Fruit fly (Drosophila melanogaster): ENCODE results near the gene Nepl6.

The Nepl6 gene

dm6 chr2L:6337843-6338366 lies 47.4 kb downstream of the Nepl6 start (continued):
- TF ChIP-seq grau (tag; optimal IDR thresholded peaks at IDR 0.05) (no peak), HLH4C (GFP tag; IDR thresholded peaks at IDR 0.05; ENCODE audit: partially characterized antibody) (no peak), Hsf (GFP tag; optimal IDR thresholded peaks at IDR 0.05) (no peak), Sry-β (GFP tag; optimal IDR thresholded peaks at IDR 0.05) (peak; percentile 89), row (GFP tag; IDR thresholded peaks at IDR 0.05) (peak; percentile 37; the same call in 1 of the 3 replicates), CG17328 (GFP tag; IDR thresholded peaks at IDR 0.05) (0 out of 2 replicates have a peak, but pooled peaks have one; percentile 14), hth (optimal IDR thresholded peaks at IDR 0.05) (no peak), toy (GFP tag; IDR thresholded peaks at IDR 0.05) (no peak), sima (GFP tag; optimal IDR thresholded peaks at IDR 0.05) (no peak), CG2116 (GFP tag; optimal IDR thresholded peaks at IDR 0.05) (no peak), ara (GFP tag; IDR thresholded peaks at IDR 0.05) (no peak), Atf6 (GFP tag; IDR thresholded peaks at IDR 0.05) (no peak), en (GFP tag; optimal IDR thresholded peaks at IDR 0.05) (no peak), CG6854 (GFP tag; optimal IDR thresholded peaks at IDR 0.05) (no peak), CG11560 (tag; IDR thresholded peaks at IDR 0.05) (no peak), z (GFP tag; IDR thresholded peaks at IDR 0.05) (no peak), dm (GFP tag; optimal IDR thresholded peaks at IDR 0.05) (no peak), dimm (GFP tag; IDR thresholded peaks at IDR 0.05) (no peak), vvl (GFP tag; IDR thresholded peaks at IDR 0.05) (no peak), knrl (GFP tag; IDR thresholded peaks at IDR 0.05; ENCODE audit: partially characterized antibody) (no peak), CG17359 (tag; optimal IDR thresholded peaks at IDR 0.05) (no peak), CG11398 (GFP tag; optimal IDR thresholded peaks at IDR 0.05) (no peak), Ssrp (tag; optimal IDR thresholded peaks at IDR 0.05) (no peak), bbx (GFP tag; IDR thresholded peaks at IDR 0.05; ENCODE audit: partially characterized antibody) (no peak; the same call in 1 of the 2 replicates), sug (tag; optimal IDR thresholded peaks at IDR 0.05) (no peak), hb (GFP tag; IDR thresholded peaks at IDR 0.05; ENCODE audit: partially characterized antibody) (no peak), yki (optimal IDR thresholded peaks at IDR 0.05) (no peak), stwl (tag; optimal IDR thresholded peaks at IDR 0.05) (no peak), tap (tag; optimal IDR thresholded peaks at IDR 0.05) (no peak), Hr3 (GFP tag; optimal IDR thresholded peaks at IDR 0.05) (no peak), CG2129 (GFP tag; IDR thresholded peaks at IDR 0.05; ENCODE audit: partially characterized antibody) (no peak), CG6791 (GFP tag; IDR thresholded peaks at IDR 0.05; ENCODE audit: partially characterized antibody) (no peak), CG17186 (GFP tag; optimal IDR thresholded peaks at IDR 0.05) (no peak), al (GFP tag; IDR thresholded peaks at IDR 0.05) (no peak), CG8089 (GFP tag; optimal IDR thresholded peaks at IDR 0.05) (no peak), corto (GFP tag; optimal IDR thresholded peaks at IDR 0.05) (no peak), CG15601 (tag; optimal IDR thresholded peaks at IDR 0.05) (no peak), Nf-YB (GFP tag; optimal IDR thresholded peaks at IDR 0.05) (no peak), ranshi (GFP tag; IDR thresholded peaks at IDR 0.05) (no peak), fd96Cb (tag; optimal IDR thresholded peaks at IDR 0.05) (no peak), D (optimal IDR thresholded peaks at IDR 0.05) (peak; percentile 80), D (GFP tag; optimal IDR thresholded peaks at IDR 0.05) (no peak), Awh (GFP tag; IDR thresholded peaks at IDR 0.05) (no peak), Elba2 (GFP tag; optimal IDR thresholded peaks at IDR 0.05) (peak; percentile 81), YL-1 (GFP tag; optimal IDR thresholded peaks at IDR 0.05) (no peak), bigmax (GFP tag; optimal IDR thresholded peaks at IDR 0.05) (no peak), HLH54F (GFP tag; optimal IDR thresholded peaks at IDR 0.05) (no peak), CG7556 (GFP tag; optimal IDR thresholded peaks at IDR 0.05) (no peak), cas (GFP tag; IDR thresholded peaks at IDR 0.05) (no peak), sd (tag; optimal IDR thresholded peaks at IDR 0.05) (peak; percentile 81), jigr1 (GFP tag; IDR thresholded peaks at IDR 0.05) (no peak), MESR4 (GFP tag; optimal IDR thresholded peaks at IDR 0.05) (peak; percentile 59)

All from whole organism, embryonic.